Worm (Caenorhabditis elegans) whole organism, young adult: ENCODE results near the gene F09E5.12.

ENCODE experiments used
- B0019.2 ChIP-seq: fragments of 200-800 bp; sonication (Bioruptor generic); conservative IDR thresholded peaks from 2 replicates; pipeline ENCODE4 v1.3.6; 2022; ENCODE audit warnings: missing genetic modification reagents, missing genetic modification characterization, missing compliant biosample characterization
- B0035.1 ChIP-seq: sonication (generic microtip); optimal IDR thresholded peaks from 2 replicates; lab custom pipeline; 2016; ENCODE audit warnings: missing genetic modification characterization, mild to moderate bottlenecking, missing compliant biosample characterization, missing genotype, missing genetic modification reagents
- F49E8.2 ChIP-seq: sonication (generic microtip); optimal IDR thresholded peaks from 3 replicates; lab custom pipeline; 2017; ENCODE audit warnings: missing genetic modification characterization, mild to moderate bottlenecking, missing compliant biosample characterization, antibody characterized with exemption, moderate library complexity; ENCODE audit not compliant: insufficient read depth
- T26A5.8 ChIP-seq: sonication (generic microtip); optimal IDR thresholded peaks from 2 replicates; lab custom pipeline; 2016; ENCODE audit warnings: missing genetic modification characterization, missing compliant biosample characterization
- Y53F4B.3 ChIP-seq: fragments of 200-800 bp; sonication (Bioruptor generic); IDR thresholded peaks from 2 replicates; pipeline ENCODE4 v1.3.6; 2022; ENCODE audit warnings: missing genetic modification reagents, missing genetic modification characterization, missing compliant biosample characterization
- Y53G8AR.9 ChIP-seq: fragments of 200-800 bp; sonication (Bioruptor generic); conservative IDR thresholded peaks from 2 replicates; pipeline ENCODE4 v1.3.6; 2022; ENCODE audit warnings: missing genetic modification reagents, missing genetic modification characterization, missing compliant biosample characterization
- Y56A3A.18 ChIP-seq: fragments of 200-800 bp; sonication (Bioruptor generic); IDR thresholded peaks from 2 replicates; pipeline ENCODE4 v1.3.6; 2022; ENCODE audit warnings: missing genetic modification reagents, missing genetic modification characterization, missing compliant biosample characterization
- Y95B8A.8 ChIP-seq: fragments of 200-800 bp; sonication (Bioruptor generic); IDR thresholded peaks from 2 replicates; pipeline ENCODE4 v1.3.6; 2022; ENCODE audit warnings: missing genetic modification reagents, missing genetic modification characterization, missing compliant biosample characterization
- aptf-2 ChIP-seq: fragments of 200-800 bp; sonication (Bioruptor generic); conservative IDR thresholded peaks from 2 replicates; pipeline ENCODE4 v1.3.6; 2022; ENCODE audit warnings: missing genetic modification reagents, missing genetic modification characterization, missing compliant biosample characterization
- aptf-3 ChIP-seq: fragments of 200-800 bp; sonication (Bioruptor generic); IDR thresholded peaks from 2 replicates; pipeline ENCODE4 v1.3.6; 2022; ENCODE audit warnings: missing genetic modification characterization, missing compliant biosample characterization
- attf-3 ChIP-seq: fragments of 200-800 bp; sonication (Bioruptor generic); conservative IDR thresholded peaks from 2 replicates; pipeline ENCODE4 v1.3.6; 2022; ENCODE audit warnings: missing genetic modification reagents, missing genetic modification characterization, missing compliant biosample characterization
- attf-6 ChIP-seq: fragments of 200-800 bp; sonication (Bioruptor generic); IDR thresholded peaks from 2 replicates; pipeline ENCODE4 v1.3.6; 2022; ENCODE audit warnings: missing genetic modification reagents, missing genetic modification characterization, missing compliant biosample characterization
- bed-2 ChIP-seq: fragments of 200-800 bp; sonication (Bioruptor generic); IDR thresholded peaks from 2 replicates; pipeline ENCODE4 v1.3.6; 2022; ENCODE audit warnings: missing genetic modification reagents, missing genetic modification characterization, missing compliant biosample characterization
- ceh-58 ChIP-seq: fragments of 200-800 bp; sonication (Bioruptor generic); IDR thresholded peaks from 2 replicates; pipeline ENCODE4 v1.3.6; 2022; ENCODE audit warnings: missing genetic modification characterization, missing compliant biosample characterization
- dox-1 ChIP-seq: fragments of 200-800 bp; sonication (Bioruptor generic); IDR thresholded peaks from 2 replicates; pipeline ENCODE4 v1.3.6; 2022; ENCODE audit warnings: missing genetic modification reagents, missing genetic modification characterization, missing compliant biosample characterization
- efl-1 ChIP-seq: fragments of 150-350 bp; optimal IDR thresholded peaks from 2 replicates; lab custom pipeline; 2014; ENCODE audit warnings: missing biosample characterization, missing genetic modification reagents, missing genetic modification characterization
- egl-18 ChIP-seq: fragments of 200-800 bp; sonication (Bioruptor generic); IDR thresholded peaks from 2 replicates; pipeline ENCODE4 v1.3.6; 2022; ENCODE audit warnings: missing genetic modification reagents, missing genetic modification characterization, missing compliant biosample characterization
- egrh-3 ChIP-seq: fragments of 200-800 bp; sonication (Bioruptor generic); IDR thresholded peaks from 2 replicates; pipeline ENCODE4 v1.3.6; 2022; ENCODE audit warnings: missing genetic modification reagents, missing genetic modification characterization, missing compliant biosample characterization
- ets-4 ChIP-seq: fragments of 200-800 bp; sonication (Bioruptor generic); optimal IDR thresholded peaks from 2 replicates; lab custom pipeline; 2018; ENCODE audit warnings: mild to moderate bottlenecking, missing genetic modification characterization, missing compliant biosample characterization
- fkh-3 ChIP-seq: sonication (generic microtip); optimal IDR thresholded peaks from 2 replicates; lab custom pipeline; 2016; ENCODE audit warnings: mild to moderate bottlenecking, missing genetic modification characterization, missing compliant biosample characterization
- him-1 ChIP-seq: sonication (generic microtip); optimal IDR thresholded peaks from 2 replicates; lab custom pipeline; 2016; ENCODE audit warnings: missing genotype, missing genetic modification reagents, missing genetic modification characterization, missing compliant biosample characterization
- hmg-20 ChIP-seq: fragments of 200-800 bp; sonication (Bioruptor generic); IDR thresholded peaks from 2 replicates; pipeline ENCODE4 v1.3.6; 2022; ENCODE audit warnings: missing genetic modification reagents, missing genetic modification characterization, missing compliant biosample characterization
- hrde-1 ChIP-seq: sonication (generic microtip); optimal IDR thresholded peaks from 2 replicates; lab custom pipeline; 2016; ENCODE audit warnings: missing genetic modification characterization, mild to moderate bottlenecking, missing compliant biosample characterization, moderate library complexity, missing genotype, missing genetic modification reagents, borderline replicate concordance
- hsf-1 ChIP-seq: fragments of 200-800 bp; sonication (Bioruptor generic); IDR thresholded peaks from 2 replicates; pipeline ENCODE4 v1.3.6; 2022; ENCODE audit warnings: missing genetic modification reagents, missing genetic modification characterization, missing compliant biosample characterization
- lin-26 ChIP-seq: fragments of 200-800 bp; sonication (Bioruptor generic); IDR thresholded peaks from 2 replicates; pipeline ENCODE4 v1.3.6; 2022; ENCODE audit warnings: missing genetic modification reagents, missing genetic modification characterization, missing compliant biosample characterization
- lin-40 ChIP-seq: sonication (generic microtip); optimal IDR thresholded peaks from 2 replicates; lab custom pipeline; 2016; ENCODE audit warnings: missing genetic modification characterization, mild to moderate bottlenecking, missing compliant biosample characterization, missing genotype, missing genetic modification reagents
- lin-54 ChIP-seq: fragments of 200-800 bp; sonication (Bioruptor generic); optimal IDR thresholded peaks from 2 replicates; lab custom pipeline; 2018; ENCODE audit warnings: mild to moderate bottlenecking, missing genetic modification characterization, missing compliant biosample characterization
- lsy-27 ChIP-seq: sonication (generic microtip); optimal IDR thresholded peaks from 2 replicates; lab custom pipeline; 2017; ENCODE audit warnings: missing genetic modification characterization, mild to moderate bottlenecking, missing compliant biosample characterization, antibody characterized with exemption, missing genotype, borderline replicate concordance; ENCODE audit not compliant: insufficient read depth
- madf-3 ChIP-seq: fragments of 200-800 bp; sonication (Bioruptor generic); IDR thresholded peaks from 2 replicates; pipeline ENCODE4 v1.3.6; 2022; ENCODE audit warnings: missing genetic modification reagents, missing genetic modification characterization, missing compliant biosample characterization
- madf-6 ChIP-seq: fragments of 200-800 bp; sonication (Bioruptor generic); IDR thresholded peaks from 2 replicates; pipeline ENCODE4 v1.3.6; 2022; ENCODE audit warnings: missing genetic modification reagents, missing genetic modification characterization, missing compliant biosample characterization
- madf-8 ChIP-seq: fragments of 200-800 bp; sonication (Bioruptor generic); conservative IDR thresholded peaks from 2 replicates; pipeline ENCODE4 v1.3.6; 2022; ENCODE audit warnings: missing genetic modification reagents, missing genetic modification characterization, missing compliant biosample characterization
- mel-28 ChIP-seq: sonication (generic microtip); optimal IDR thresholded peaks from 2 replicates; lab custom pipeline; 2016; ENCODE audit warnings: borderline replicate concordance, mild to moderate bottlenecking, missing genetic modification characterization, missing compliant biosample characterization
- mxl-1 ChIP-seq: sonication (generic microtip); optimal IDR thresholded peaks from 2 replicates; lab custom pipeline; 2016; ENCODE audit warnings: missing genetic modification characterization, missing compliant biosample characterization
- nfyb-1 ChIP-seq: fragments of 200-800 bp; sonication (Bioruptor generic); IDR thresholded peaks from 2 replicates; pipeline ENCODE4 v1.3.6; 2022; ENCODE audit warnings: missing genetic modification reagents, missing genetic modification characterization, missing compliant biosample characterization
- pbrm-1 ChIP-seq: fragments of 200-800 bp; sonication (Bioruptor generic); IDR thresholded peaks from 2 replicates; pipeline ENCODE4 v1.3.6; 2022; ENCODE audit warnings: missing genetic modification reagents, missing genetic modification characterization, missing compliant biosample characterization
- rec-8 ChIP-seq, 2 experiments: sonication (generic microtip); optimal IDR thresholded peaks; 2 replicates each; lab custom pipeline; 2016; ENCODE audit warnings: mild to moderate bottlenecking in 2 of 2, missing genetic modification characterization in 2 of 2, missing genetic modification reagents in 2 of 2, missing genotype in 2 of 2, missing biosample characterization in 1 of 2, missing compliant biosample characterization in 1 of 2, moderate library complexity in 1 of 2
- snpc-1.1 ChIP-seq: sonication (generic microtip); optimal IDR thresholded peaks from 2 replicates; lab custom pipeline; 2017; ENCODE audit warnings: missing genetic modification characterization, mild to moderate bottlenecking, missing compliant biosample characterization, antibody characterized with exemption, moderate library complexity, missing genotype, missing genetic modification reagents; ENCODE audit not compliant: insufficient read depth
- tlf-1 ChIP-seq: fragments of 200-800 bp; sonication (Bioruptor generic); optimal IDR thresholded peaks from 2 replicates; lab custom pipeline; 2018; ENCODE audit warnings: mild to moderate bottlenecking, missing genetic modification characterization, missing compliant biosample characterization
- zfh-2 ChIP-seq: fragments of 200-800 bp; sonication (Bioruptor generic); conservative IDR thresholded peaks from 2 replicates; pipeline ENCODE4 v1.3.6; 2022; ENCODE audit warnings: missing genetic modification reagents, missing genetic modification characterization, missing compliant biosample characterization
- ztf-28 ChIP-seq: fragments of 200-800 bp; sonication (Bioruptor generic); IDR thresholded peaks from 2 replicates; pipeline ENCODE4 v1.3.6; 2022; ENCODE audit warnings: missing genetic modification reagents, missing genetic modification characterization, missing compliant biosample characterization

Gene F09E5.12

DNA sequence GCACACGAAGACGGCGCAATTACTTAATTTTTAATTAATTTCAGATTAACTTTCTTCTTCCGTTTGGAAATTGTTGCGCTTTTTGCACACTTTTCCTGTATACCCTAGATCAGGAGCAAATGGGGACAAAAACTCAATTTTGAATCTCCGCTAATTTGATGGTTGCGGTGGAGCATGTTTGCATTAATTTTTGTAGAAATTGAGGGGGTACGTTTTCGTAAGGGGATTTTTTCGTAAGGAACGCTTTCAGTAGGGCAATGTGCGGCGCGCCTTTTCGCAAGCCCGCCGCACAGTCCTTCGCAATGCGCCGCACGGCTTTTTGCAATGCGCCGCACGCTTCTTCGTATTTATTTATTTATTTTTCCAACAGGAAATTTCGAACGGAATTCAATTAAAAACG, 24.2 kb downstream of the F09E5.12 start (continued):
- TF ChIP-seq egl-18 (GFP tag; lab: Robert Waterston, UW) = 0 out of 2 replicates have a peak, but pooled peaks have one; percentile 25
- TF ChIP-seq Y53G8AR.9 (GFP tag; lab: Robert Waterston, UW) = peak; percentile 77; the same call in 1 of the 2 replicates
- TF ChIP-seq pbrm-1 (GFP tag; lab: Robert Waterston, UW) = peak; percentile 96
- peak; percentile 82 for TF ChIP-seq madf-6 (GFP tag; lab: Robert Waterston, UW)
- peak; percentile 73 for TF ChIP-seq egrh-3 (GFP tag; lab: Robert Waterston, UW)
- TF ChIP-seq efl-1 (GFP tag; lab: Kevin White, UChicago) = peak; percentile 53
- TF ChIP-seq lin-26 = peak; percentile 78
- peak; percentile 92 for TF ChIP-seq ztf-28
- TF ChIP-seq aptf-3 = 0 out of 2 replicates have a peak, but pooled peaks have one; percentile 14
- TF ChIP-seq aptf-2 (GFP tag; lab: Robert Waterston, UW) = peak; percentile 61; the same call in 1 of the 2 replicates
- peak; percentile 69; the same call in 1 of the 2 replicates for TF ChIP-seq hsf-1 (GFP tag; lab: Robert Waterston, UW)
- TF ChIP-seq madf-3 (GFP tag; lab: Robert Waterston, UW) = 0 out of 2 replicates have a peak, but pooled peaks have one; percentile 70
- peak; percentile 67; the same call in 1 of the 2 replicates for TF ChIP-seq bed-2 (GFP tag; lab: Robert Waterston, UW)
- TF ChIP-seq lin-40 (tag; lab: Kevin White, UChicago) = peak; percentile 37
- peak; percentile 91 for TF ChIP-seq Y95B8A.8 (GFP tag; lab: Robert Waterston, UW)

DNA sequence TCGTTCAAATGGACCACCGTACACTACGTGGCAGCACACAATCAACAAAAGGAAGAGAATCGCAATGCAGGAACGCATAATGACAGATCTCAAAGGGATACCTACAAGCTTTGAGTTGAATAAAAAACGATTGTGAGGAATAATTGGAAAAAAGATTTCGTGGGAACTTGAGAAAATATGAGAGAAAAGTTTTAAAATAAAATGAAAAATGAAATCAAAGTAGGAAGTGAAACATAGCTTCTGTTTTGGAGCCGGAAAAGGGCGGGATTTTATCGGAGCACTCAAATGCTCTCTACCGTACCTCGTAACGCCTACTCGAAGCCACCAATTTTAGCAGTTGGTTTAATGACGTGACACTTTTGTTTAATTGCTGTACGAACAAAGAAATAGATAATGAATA, 25.8 kb downstream of the F09E5.12 start, which contains the start of gene F09E5.14:
Gene F09E5.14 (minus strand): TSS at position 101 of the 400 bp plus-strand sequence.
- no peak for TF ChIP-seq lin-26
- TF ChIP-seq Y56A3A.18 = no peak
- no peak for TF ChIP-seq hsf-1 (GFP tag; lab: Robert Waterston, UW)
- no peak for TF ChIP-seq mel-28
- no peak for TF ChIP-seq Y95B8A.8 (GFP tag; lab: Robert Waterston, UW)
- TF ChIP-seq madf-6 (GFP tag; lab: Robert Waterston, UW) = no peak
- TF ChIP-seq ceh-58 = no peak
- no peak for TF ChIP-seq T26A5.8
- no peak for TF ChIP-seq tlf-1
- no peak for TF ChIP-seq rec-8 (tag; optimal IDR thresholded peaks at IDR 0.05; lab: Kevin White, UChicago)
- no peak for TF ChIP-seq madf-8 (GFP tag; lab: Robert Waterston, UW)
- no peak for TF ChIP-seq F49E8.2 (tag; lab: Kevin White, UChicago)
- no peak for TF ChIP-seq zfh-2 (GFP tag; lab: Robert Waterston, UW)
- no peak for TF ChIP-seq Y53F4B.3 (GFP tag; lab: Robert Waterston, UW)
- no peak for TF ChIP-seq fkh-3
- no peak for TF ChIP-seq attf-3
- no peak for TF ChIP-seq lin-54 (GFP tag; lab: Kevin White, UChicago)

DNA sequence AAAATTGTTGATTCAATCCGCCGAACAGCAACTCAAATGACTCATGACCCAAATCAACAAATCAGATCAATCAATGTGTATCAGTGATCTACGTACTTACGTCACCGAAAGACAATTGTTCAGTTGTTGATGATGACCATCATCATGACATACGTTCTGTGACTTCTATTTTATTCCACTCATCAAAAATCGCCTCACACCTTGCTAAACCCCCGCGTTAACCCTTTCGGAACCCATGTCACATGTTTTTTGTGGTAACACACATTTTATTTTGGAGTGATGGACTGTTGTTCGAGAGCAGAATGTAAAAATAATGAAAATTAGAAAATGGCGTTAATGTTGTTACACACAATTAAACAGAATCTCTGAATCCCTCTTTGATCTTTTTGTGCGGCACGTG, 28.1 kb downstream of the F09E5.12 start:
- TF ChIP-seq ets-4 (GFP tag; lab: Kevin White, UChicago) (no peak), bed-2 (GFP tag; lab: Robert Waterston, UW) (no peak), ceh-58 (no peak), attf-6 (GFP tag; lab: Robert Waterston, UW) (no peak), nfyb-1 (GFP tag; lab: Robert Waterston, UW) (0 out of 2 replicates have a peak, but pooled peaks have one; percentile 1), him-1 (tag; lab: Kevin White, UChicago) (no peak)

DNA sequence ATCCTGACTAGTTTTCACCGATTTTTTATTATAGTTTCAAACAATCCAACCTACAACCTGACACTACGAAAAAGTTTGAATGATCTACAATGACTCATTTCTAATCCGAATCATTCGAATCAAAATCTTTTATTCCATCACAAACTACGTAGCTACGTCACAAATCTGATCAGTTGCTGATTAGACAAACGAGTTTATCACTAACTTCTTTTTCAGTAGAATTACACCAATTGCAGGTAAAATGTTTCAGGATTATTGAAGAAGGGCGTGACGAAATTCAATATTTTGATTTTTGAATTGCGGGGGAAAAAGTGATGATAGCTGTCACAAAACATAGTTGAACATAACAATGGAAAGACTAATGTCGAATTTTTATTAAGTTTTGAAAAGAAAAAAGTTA, 29.0 kb downstream of the F09E5.12 start:
- TF ChIP-seq T26A5.8 (no peak), dox-1 (GFP tag; lab: Robert Waterston, UW) (no peak), snpc-1.1 (tag; lab: Kevin White, UChicago) (no peak), B0035.1 (no peak), hmg-20 (GFP tag; lab: Robert Waterston, UW) (no peak), lsy-27 (no peak), hrde-1 (tag; lab: Kevin White, UChicago) (no peak), efl-1 (GFP tag; lab: Kevin White, UChicago) (no peak), tlf-1 (no peak), ztf-28 (no peak), lin-40 (tag; lab: Kevin White, UChicago) (no peak), mxl-1 (tag; lab: Kevin White, UChicago) (no peak), B0019.2 (no peak), bed-2 (GFP tag; lab: Robert Waterston, UW) (no peak), Y53F4B.3 (GFP tag; lab: Robert Waterston, UW) (no peak)
- TF ChIP-seq, all 124 proteins: peak for 0
